Fruit fly (Drosophila melanogaster): Measurements from ENCODE around the gene Grip84.

DNA sequence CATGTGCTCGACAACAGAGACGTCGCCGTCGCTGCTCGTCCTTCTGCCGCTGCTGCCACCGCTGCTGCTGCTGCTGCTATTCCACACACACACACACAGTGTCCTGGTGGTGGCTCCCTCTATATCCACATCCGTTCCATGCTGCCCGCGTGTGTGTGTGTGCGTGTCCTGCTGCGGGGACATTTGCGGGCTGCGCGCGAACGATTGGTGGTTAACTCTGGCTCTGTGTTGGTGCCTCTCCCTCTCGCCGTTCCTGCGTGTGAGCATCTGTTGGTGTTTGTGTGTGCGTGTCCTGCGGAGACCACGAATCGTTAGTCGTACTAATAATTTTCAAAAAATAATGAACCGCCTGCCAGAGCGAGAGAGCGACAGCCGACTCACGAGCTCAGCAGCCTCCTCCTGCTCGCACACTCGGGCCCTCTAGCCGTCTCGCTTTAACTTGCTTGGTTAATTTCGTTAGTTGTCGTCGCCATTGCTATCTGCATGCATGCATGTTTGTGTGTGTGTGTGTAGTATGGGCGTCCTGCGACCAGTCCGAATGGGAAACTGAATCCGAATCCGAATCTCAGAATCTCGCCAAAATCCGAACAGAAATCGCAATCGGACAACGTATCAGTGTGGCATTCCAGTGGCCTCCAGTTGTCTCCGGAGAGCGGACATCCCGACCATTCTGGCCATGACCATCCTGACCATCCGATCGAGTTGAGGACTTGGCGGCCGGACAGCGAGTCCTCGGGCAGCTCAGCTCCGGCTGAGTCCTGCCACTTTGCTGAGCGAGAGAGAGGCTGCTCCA lies 19.5 kb downstream of the Grip84 start:
- no peak for TF ChIP-seq Pif1B (GFP tag; optimal IDR thresholded peaks at IDR 0.05)
- no peak for TF ChIP-seq Snoo (tag; optimal IDR thresholded peaks at IDR 0.05)
- no peak for TF ChIP-seq EcR (GFP tag; optimal IDR thresholded peaks at IDR 0.05)
- TF ChIP-seq CG34367 (tag; optimal IDR thresholded peaks at IDR 0.05), result no peak
- TF ChIP-seq CG8159 (tag; optimal IDR thresholded peaks at IDR 0.05), result no peak
- no peak for TF ChIP-seq gl (tag; optimal IDR thresholded peaks at IDR 0.05)
- no peak for TF ChIP-seq CG32121 (GFP tag; IDR thresholded peaks at IDR 0.05)
- no peak for TF ChIP-seq Pif1A (GFP tag; optimal IDR thresholded peaks at IDR 0.05)
- TF ChIP-seq CG14655 (GFP tag; optimal IDR thresholded peaks at IDR 0.05), result no peak
- TF ChIP-seq rn (GFP tag; IDR thresholded peaks at IDR 0.05), result no peak
- no peak for TF ChIP-seq D1 (tag; optimal IDR thresholded peaks at IDR 0.05)
- no peak for TF ChIP-seq CG4496 (GFP tag; IDR thresholded peaks at IDR 0.05)

All from whole organism, pupa.